Fruit fly (Drosophila melanogaster): ENCODE results near the gene CheB38c.
A peak's percentile ranks its signal among the peaks of the same experiment; 100 is the strongest.

The CheB38c gene

dm6 chr2L:20783908-20784307 lies 36.8 kb downstream of the CheB38c start:
- TF ChIP-seq sage (GFP tag; optimal IDR thresholded peaks at IDR 0.05) (no peak), usp (GFP tag; optimal IDR thresholded peaks at IDR 0.05) (no peak), Hr78 (GFP tag; optimal IDR thresholded peaks at IDR 0.05) (no peak), Jra (GFP tag; optimal IDR thresholded peaks at IDR 0.05) (no peak), dsf (GFP tag; optimal IDR thresholded peaks at IDR 0.05; ENCODE audit: borderline replicate concordance) (no peak), GATAd (GFP tag; optimal IDR thresholded peaks at IDR 0.05) (no peak), dmrt93B (GFP tag; optimal IDR thresholded peaks at IDR 0.05) (no peak), jim (GFP tag; optimal IDR thresholded peaks at IDR 0.05) (no peak), Sp1 (GFP tag; optimal IDR thresholded peaks at IDR 0.05) (no peak), pan (optimal IDR thresholded peaks at IDR 0.05) (no peak), dl (GFP tag; optimal IDR thresholded peaks at IDR 0.05; ENCODE audit: insufficient read depth in 1 of 2, partially characterized antibody in 2 of 2) (no peak), N (GFP tag; optimal IDR thresholded peaks at IDR 0.05) (no peak), Hr83 (GFP tag; optimal IDR thresholded peaks at IDR 0.05; ENCODE audit: poor library complexity, severe bottlenecking) (no peak), ey (GFP tag; optimal IDR thresholded peaks at IDR 0.05) (no peak), fru (GFP tag; optimal IDR thresholded peaks at IDR 0.05) (no peak), Dif (GFP tag; optimal IDR thresholded peaks at IDR 0.05; ENCODE audit: partially characterized antibody) (no peak)

- TF ChIP-seq psq (GFP tag; optimal IDR thresholded peaks at IDR 0.05) (peak; percentile 82), HLH106 (tag; optimal IDR thresholded peaks at IDR 0.05) (no peak)
These were observed 37.6 kb downstream of the CheB38c start for dm6 chr2L:20783044-20783443.

dm6 chr2L:20780768-20781167 lies 39.9 kb downstream of the CheB38c start:
- TF ChIP-seq dmrt93B (GFP tag; optimal IDR thresholded peaks at IDR 0.05) (peak; percentile 12), Jra (GFP tag; optimal IDR thresholded peaks at IDR 0.05) (peak; percentile 50), psq (GFP tag; optimal IDR thresholded peaks at IDR 0.05) (peak; percentile 42), OdsH (GFP tag; optimal IDR thresholded peaks at IDR 0.05) (peak; percentile 76), CG32264 (GFP tag; optimal IDR thresholded peaks at IDR 0.05) (peak; percentile 31), foxo (GFP tag; optimal IDR thresholded peaks at IDR 0.05) (peak in 1 of 2 experiments; percentile 45), Dif (GFP tag; optimal IDR thresholded peaks at IDR 0.05; ENCODE audit: partially characterized antibody) (no peak), fru (GFP tag; optimal IDR thresholded peaks at IDR 0.05) (peak; percentile 43), dl (GFP tag; optimal IDR thresholded peaks at IDR 0.05; ENCODE audit: insufficient read depth in 1 of 2, partially characterized antibody in 2 of 2) (no peak), Hr83 (GFP tag; optimal IDR thresholded peaks at IDR 0.05; ENCODE audit: poor library complexity, severe bottlenecking) (peak; percentile 85), h (GFP tag; optimal IDR thresholded peaks at IDR 0.05) (peak; percentile 74), Sp1 (GFP tag; optimal IDR thresholded peaks at IDR 0.05) (peak; percentile 45), GATAd (GFP tag; optimal IDR thresholded peaks at IDR 0.05) (no peak), br (GFP tag; optimal IDR thresholded peaks at IDR 0.05) (peak; percentile 68), Mio (GFP tag; optimal IDR thresholded peaks at IDR 0.05) (no peak), Hnf4 (GFP tag; optimal IDR thresholded peaks at IDR 0.05) (peak; percentile 50), rgr (GFP tag; optimal IDR thresholded peaks at IDR 0.05) (peak; percentile 70)

dm6 chr2L:20778380-20778779 lies 42.3 kb downstream of the CheB38c start:
- no peak for TF ChIP-seq Vsx2 (GFP tag; optimal IDR thresholded peaks at IDR 0.05; ENCODE audit: partially characterized antibody)
- no peak for TF ChIP-seq h (GFP tag; optimal IDR thresholded peaks at IDR 0.05)
- no peak for TF ChIP-seq dl (GFP tag; optimal IDR thresholded peaks at IDR 0.05; ENCODE audit: insufficient read depth in 1 of 2, partially characterized antibody in 2 of 2)
- no peak for TF ChIP-seq Sp1 (GFP tag; optimal IDR thresholded peaks at IDR 0.05)
- TF ChIP-seq Hr78 (GFP tag; optimal IDR thresholded peaks at IDR 0.05): no peak
- TF ChIP-seq br (GFP tag; optimal IDR thresholded peaks at IDR 0.05): no peak
- no peak for TF ChIP-seq psq (GFP tag; optimal IDR thresholded peaks at IDR 0.05)
- TF ChIP-seq Abd-B (GFP tag; optimal IDR thresholded peaks at IDR 0.05): no peak
- TF ChIP-seq Dfd (GFP tag; optimal IDR thresholded peaks at IDR 0.05): no peak
- TF ChIP-seq N (GFP tag; optimal IDR thresholded peaks at IDR 0.05): no peak
- TF ChIP-seq GATAd (GFP tag; optimal IDR thresholded peaks at IDR 0.05): no peak
- no peak for TF ChIP-seq rgr (GFP tag; optimal IDR thresholded peaks at IDR 0.05)
- TF ChIP-seq Myc (optimal IDR thresholded peaks at IDR 0.05): no peak

- TF ChIP-seq CG32264 (GFP tag; optimal IDR thresholded peaks at IDR 0.05): no peak
- no peak for TF ChIP-seq jim (GFP tag; optimal IDR thresholded peaks at IDR 0.05)
- TF ChIP-seq rgr (GFP tag; optimal IDR thresholded peaks at IDR 0.05): no peak
- no peak for TF ChIP-seq Rel (GFP tag; optimal IDR thresholded peaks at IDR 0.05)
- no peak for TF ChIP-seq Rel (tag; optimal IDR thresholded peaks at IDR 0.05)
These were observed 43.6 kb downstream of the CheB38c start for dm6 chr2L:20776940-20777502.

Measured in whole organism, wandering third instar larva.